Fruit fly (Drosophila melanogaster) whole organism, embryonic: Measurements from ENCODE around the gene Usp30.

Source experiments
- CG10462 ChIP-seq: fragments of 200-800 bp; sonication (Bioruptor generic); optimal IDR thresholded peaks from 2 replicates; lab custom pipeline; 2016; ENCODE audit warnings: missing biosample characterization, missing genetic modification characterization
- CG2712 ChIP-seq: fragments of 200-800 bp; optimal IDR thresholded peaks from 3 replicates; lab custom pipeline; 2019; ENCODE audit warnings: missing biosample characterization, mild to moderate bottlenecking, missing genetic modification characterization, moderate library complexity
- CG30020 ChIP-seq: fragments of 200-800 bp; optimal IDR thresholded peaks from 2 replicates; lab custom pipeline; 2019; ENCODE audit warnings: missing biosample characterization, mild to moderate bottlenecking, missing genetic modification characterization, moderate library complexity
- CG30403 ChIP-seq: fragments of 200-800 bp; sonication (Bioruptor generic); optimal IDR thresholded peaks from 3 replicates; lab custom pipeline; 2016; ENCODE audit warnings: missing biosample characterization, missing genetic modification characterization
- CG31388 ChIP-seq: fragments of 200-800 bp; sonication (Bioruptor generic); optimal IDR thresholded peaks from 2 replicates; lab custom pipeline; 2016; ENCODE audit warnings: missing biosample characterization, missing genetic modification characterization
- CG3281 ChIP-seq: fragments of 200-800 bp; sonication (Bioruptor generic); optimal IDR thresholded peaks from 3 replicates; lab custom pipeline; 2017; ENCODE audit warnings: missing biosample characterization, mild to moderate bottlenecking, missing genetic modification characterization
- CG4820 ChIP-seq: fragments of 200-800 bp; sonication (Bioruptor generic); optimal IDR thresholded peaks from 3 replicates; lab custom pipeline; 2016; ENCODE audit warnings: missing biosample characterization, missing genetic modification characterization
- CG6175 ChIP-seq: fragments of 200-800 bp; sonication (Bioruptor generic); IDR thresholded peaks from 3 replicates; pipeline ENCODE4 v1.3.6; 2022; ENCODE audit warnings: missing biosample characterization, missing genetic modification characterization
- CrebB ChIP-seq: fragments of 200-800 bp; sonication (Bioruptor generic); optimal IDR thresholded peaks from 3 replicates; lab custom pipeline; 2018; ENCODE audit warnings: missing biosample characterization, mild to moderate bottlenecking, missing genetic modification characterization
- Xrp1 ChIP-seq: fragments of 200-800 bp; sonication (Bioruptor generic); IDR thresholded peaks from 2 replicates; pipeline ENCODE4 v1.3.6; 2022; ENCODE audit warnings: missing biosample characterization, missing genetic modification characterization
- klu ChIP-seq: fragments of 200-800 bp; sonication (Bioruptor generic); IDR thresholded peaks from 2 replicates; pipeline ENCODE4 v1.3.6; 2022; ENCODE audit warnings: missing biosample characterization, missing genetic modification characterization
- lab ChIP-seq: fragments of 200-800 bp; sonication (Bioruptor generic); optimal IDR thresholded peaks from 3 replicates; lab custom pipeline; 2017; ENCODE audit warnings: missing biosample characterization, missing genetic modification characterization, mild to moderate bottlenecking, moderate library complexity, missing genetic modification reagents
- tin ChIP-seq: fragments of 200-800 bp; sonication (Bioruptor generic); optimal IDR thresholded peaks from 3 replicates; lab custom pipeline; 2016; ENCODE audit warnings: missing biosample characterization, missing genetic modification characterization

- TF ChIP-seq klu (no peak), CG10462 (GFP tag; lab: Kevin White, UChicago) (no peak), CG3281 (GFP tag; lab: Kevin White, UChicago) (no peak), tin (GFP tag; lab: Kevin White, UChicago) (no peak), CG30403 (GFP tag; lab: Kevin White, UChicago) (no peak), lab (GFP tag; lab: Kevin White, UChicago) (no peak), CG6175 (GFP tag; lab: Robert Waterston, UW) (no peak), CrebB (tag; lab: Kevin White, UChicago) (no peak), CG2712 (tag; lab: Kevin White, UChicago) (no peak), CG31388 (GFP tag; lab: Kevin White, UChicago) (no peak), CG4820 (GFP tag; lab: Kevin White, UChicago) (no peak), CG30020 (tag; lab: Kevin White, UChicago) (no peak), Xrp1 (GFP tag; lab: Robert Waterston, UW) (no peak)
Observed at dm6 chrX:5905446-5905845, 25.9 kb upstream of the Usp30 start, which contains the start of gene CG4020.
